Worm (Caenorhabditis elegans): ENCODE measurements around the gene T24C4.10.

DNA sequence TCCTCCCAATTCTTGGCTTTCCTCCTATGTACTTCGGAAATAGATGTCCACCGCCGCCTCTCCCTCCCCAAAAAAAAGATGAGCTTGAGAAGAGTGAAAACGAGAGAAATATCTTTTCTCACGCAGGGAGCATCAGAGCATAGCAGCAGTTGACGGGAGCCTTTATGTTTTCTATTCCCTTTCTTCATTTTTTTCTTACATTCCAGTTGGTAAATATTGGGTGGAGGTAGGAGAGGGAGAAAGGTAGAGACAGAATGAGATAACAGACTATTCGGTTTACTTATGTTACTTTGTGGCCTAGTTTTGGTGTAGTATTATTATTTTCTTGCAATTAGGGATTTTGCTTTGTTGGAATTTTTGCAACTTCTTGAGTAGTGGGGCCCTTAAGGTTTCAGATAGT lies 46.5 kb downstream of the T24C4.10 start:
- TF ChIP-seq ama-1 (optimal IDR thresholded peaks at IDR 0.05) (no peak), zag-1 (tag; optimal IDR thresholded peaks at IDR 0.05) (no peak), lin-11 (tag; optimal IDR thresholded peaks at IDR 0.05) (no peak), egl-27 (tag; optimal IDR thresholded peaks at IDR 0.05) (no peak), nhr-11 (tag; optimal IDR thresholded peaks at IDR 0.05) (no peak), unc-39 (tag; optimal IDR thresholded peaks at IDR 0.05) (no peak), blmp-1 (tag; optimal IDR thresholded peaks at IDR 0.05; ENCODE audit: insufficient read depth) (no peak), mab-5 (tag; optimal IDR thresholded peaks at IDR 0.05) (no peak), aly-2 (tag; optimal IDR thresholded peaks at IDR 0.05) (no peak)

Data from whole organism, L2 larva.